Fruit fly (Drosophila melanogaster) whole organism, pupa: Measurements from ENCODE around the gene EndoA.

ENCODE experiments used
- CG12605 ChIP-seq: fragments of 200-800 bp; sonication (Bioruptor generic); IDR thresholded peaks from 2 replicates; pipeline ENCODE4 v1.3.6; 2022; ENCODE audit warnings: missing biosample characterization, missing genetic modification characterization
- CG13204 ChIP-seq: fragments of 200-800 bp; sonication (Bioruptor generic); optimal IDR thresholded peaks from 2 replicates; lab custom pipeline; 2018; ENCODE audit warnings: missing biosample characterization, mild to moderate bottlenecking, missing genetic modification characterization, moderate library complexity
- CG14655 ChIP-seq: fragments of 200-800 bp; sonication (Bioruptor generic); optimal IDR thresholded peaks from 3 replicates; lab custom pipeline; 2017; ENCODE audit warnings: mild to moderate bottlenecking, missing biosample characterization, missing genetic modification reagents, missing genetic modification characterization
- CG17806 ChIP-seq: fragments of 200-800 bp; sonication (Bioruptor generic); optimal IDR thresholded peaks from 2 replicates; lab custom pipeline; 2018; ENCODE audit warnings: missing biosample characterization, mild to moderate bottlenecking, missing genetic modification characterization, moderate library complexity
- CG32121 ChIP-seq: fragments of 200-800 bp; sonication (Bioruptor generic); IDR thresholded peaks from 2 replicates; pipeline ENCODE4 v1.3.6; 2022; ENCODE audit warnings: missing biosample characterization, missing genetic modification characterization
- CG34367 ChIP-seq: fragments of 200-800 bp; sonication (Bioruptor generic); optimal IDR thresholded peaks from 2 replicates; lab custom pipeline; 2018; ENCODE audit warnings: missing biosample characterization, mild to moderate bottlenecking, missing genetic modification characterization
- CG4496 ChIP-seq: fragments of 200-800 bp; sonication (Bioruptor generic); IDR thresholded peaks from 3 replicates; pipeline ENCODE4 v1.3.6; 2022; ENCODE audit warnings: missing biosample characterization, missing genetic modification characterization
- CG8159 ChIP-seq: fragments of 200-800 bp; sonication (Bioruptor generic); optimal IDR thresholded peaks from 3 replicates; lab custom pipeline; 2018; ENCODE audit warnings: missing biosample characterization, mild to moderate bottlenecking, missing genetic modification characterization, moderate library complexity
- D1 ChIP-seq: fragments of 200-800 bp; sonication (Bioruptor generic); optimal IDR thresholded peaks from 2 replicates; lab custom pipeline; 2018; ENCODE audit warnings: missing biosample characterization, mild to moderate bottlenecking, missing genetic modification characterization, moderate library complexity
- Pif1B ChIP-seq: fragments of 200-800 bp; sonication (Bioruptor generic); optimal IDR thresholded peaks from 3 replicates; lab custom pipeline; 2016; ENCODE audit warnings: missing biosample characterization, missing genetic modification characterization
- fd96Ca ChIP-seq: fragments of 200-800 bp; sonication (Bioruptor generic); IDR thresholded peaks from 3 replicates; pipeline ENCODE4 v1.3.6; 2022; ENCODE audit warnings: missing biosample characterization, missing genetic modification characterization
- rn ChIP-seq: fragments of 200-800 bp; sonication (Bioruptor generic); IDR thresholded peaks from 2 replicates; pipeline ENCODE4 v1.3.6; 2022; ENCODE audit warnings: missing biosample characterization, missing genetic modification characterization

DNA sequence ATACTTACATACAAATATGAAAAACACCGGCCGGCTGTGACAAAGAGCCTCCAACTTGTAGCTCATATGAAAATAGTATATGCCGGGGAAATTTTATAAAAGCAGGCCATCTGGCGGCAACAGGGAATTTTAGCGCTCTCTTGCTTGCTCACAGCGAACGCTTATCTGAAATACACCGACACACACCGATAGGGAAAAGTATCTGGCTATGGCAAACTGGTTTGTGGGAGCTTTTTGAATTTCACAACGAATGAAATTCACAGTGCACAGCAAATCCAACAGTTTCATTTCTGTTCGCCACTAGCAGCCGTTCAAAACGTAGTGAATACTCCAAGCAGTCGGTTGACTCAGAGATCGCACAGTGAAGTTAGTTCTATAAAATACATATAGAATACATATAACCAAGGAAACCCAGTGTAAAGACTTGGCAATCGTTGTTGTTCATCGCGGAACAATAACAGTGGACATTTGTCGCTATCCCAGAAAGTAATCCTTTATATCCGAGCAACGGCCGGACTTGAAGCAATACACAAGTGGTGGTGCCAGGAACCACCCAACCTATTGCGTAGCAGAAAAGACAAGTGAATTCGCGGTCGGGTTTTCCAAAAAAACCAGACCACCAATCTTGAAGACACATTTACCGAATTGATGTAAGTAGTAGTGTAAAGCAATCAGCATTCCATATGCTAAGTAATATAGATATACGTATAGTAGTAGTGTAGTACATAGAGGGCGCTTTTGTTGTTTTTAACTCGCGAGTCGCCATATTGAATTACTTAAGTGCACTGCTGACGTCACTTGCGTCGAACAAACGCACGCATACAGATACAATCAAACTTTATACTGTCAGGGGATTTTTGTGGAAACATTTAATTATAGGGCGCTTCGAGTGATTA is 11.8 kb downstream of the EndoA start:
- no peak for TF ChIP-seq CG13204 (GFP tag; lab: Kevin White, UChicago)
- no peak; the same call in 2 of the 3 replicates for TF ChIP-seq fd96Ca
- no peak for TF ChIP-seq CG34367 (tag; lab: Kevin White, UChicago)
- TF ChIP-seq Pif1B (GFP tag; lab: Kevin White, UChicago) = peak; percentile 35
- TF ChIP-seq rn (GFP tag; lab: Robert Waterston, UW) = no peak
- TF ChIP-seq CG4496 = peak; percentile 5; the same call in 1 of the 3 replicates
- TF ChIP-seq D1 (tag; lab: Kevin White, UChicago) = no peak
- no peak for TF ChIP-seq CG8159 (tag; lab: Kevin White, UChicago)
- TF ChIP-seq CG14655 (GFP tag; lab: Kevin White, UChicago) = no peak
- no peak for TF ChIP-seq CG17806 (tag; lab: Kevin White, UChicago)
- peak; percentile 74 for TF ChIP-seq CG12605 (GFP tag; lab: Robert Waterston, UW)
- no peak for TF ChIP-seq CG32121 (GFP tag; lab: Robert Waterston, UW)
